Fruit fly (Drosophila melanogaster): ENCODE measurements around the gene viaf.

DNA sequence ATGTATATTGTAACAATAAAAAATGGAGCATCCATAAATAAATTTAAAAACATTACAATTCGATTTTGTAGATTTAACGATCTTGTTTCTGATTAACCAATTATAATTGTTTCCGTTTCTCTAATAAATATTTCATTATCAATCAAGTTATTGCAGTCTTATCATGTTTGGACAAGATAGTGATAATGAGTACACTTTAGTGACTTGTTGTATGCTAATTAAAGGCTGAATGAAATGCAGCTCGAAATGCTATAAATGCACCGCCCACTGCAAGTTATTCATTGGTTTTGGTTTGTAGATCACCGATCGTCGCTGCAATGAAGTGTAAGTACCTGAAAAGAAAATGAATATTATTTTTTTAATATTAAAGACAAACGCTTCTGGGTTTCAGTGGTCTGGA lies 18.4 kb downstream of the viaf start, which contains the start of gene CG14125:
- TF ChIP-seq Sp1 (GFP tag; optimal IDR thresholded peaks at IDR 0.05) (no peak), Mio (GFP tag; optimal IDR thresholded peaks at IDR 0.05) (no peak), lola (GFP tag; optimal IDR thresholded peaks at IDR 0.05) (no peak), br (GFP tag; optimal IDR thresholded peaks at IDR 0.05) (no peak)

Measured in whole organism, wandering third instar larva.